Worm (Caenorhabditis elegans): ENCODE measurements around the gene igcm-3.

Gene igcm-3

ce11 chrX:2687174-2687573 is 18.5 kb downstream of the igcm-3 start, which contains the start of gene immt-1:
Gene immt-1 (minus strand): TSS chrX:2687184.
- no peak for TF ChIP-seq R02D3.7 (tag; optimal IDR thresholded peaks at IDR 0.05)
- no peak for TF ChIP-seq nhr-11 (tag; optimal IDR thresholded peaks at IDR 0.05)
- TF ChIP-seq jun-1 (tag; optimal IDR thresholded peaks at IDR 0.05): peak; percentile 20
- peak; percentile 87 for TF ChIP-seq lin-39 (tag; optimal IDR thresholded peaks at IDR 0.05)
- no peak for TF ChIP-seq daf-12 (tag; optimal IDR thresholded peaks at IDR 0.05)
- peak; percentile 72 for TF ChIP-seq lin-15B (tag; optimal IDR thresholded peaks at IDR 0.05)
- no peak for TF ChIP-seq ceh-82 (tag; optimal IDR thresholded peaks at IDR 0.05)
- peak; percentile 85 for TF ChIP-seq nhr-25 (tag; optimal IDR thresholded peaks at IDR 0.05)
- no peak for TF ChIP-seq nhr-77 (tag; optimal IDR thresholded peaks at IDR 0.05)
- TF ChIP-seq nhr-237 (tag; optimal IDR thresholded peaks at IDR 0.05): no peak
- peak; percentile 15 for TF ChIP-seq egl-5 (tag; optimal IDR thresholded peaks at IDR 0.05)
- peak; percentile 85 for TF ChIP-seq snpc-4 (tag; optimal IDR thresholded peaks at IDR 0.05)
- TF ChIP-seq nhr-23 (tag; optimal IDR thresholded peaks at IDR 0.05): peak; percentile 76
- no peak for TF ChIP-seq ceh-9 (tag; optimal IDR thresholded peaks at IDR 0.05)
- TF ChIP-seq fkh-10 (GFP tag; optimal IDR thresholded peaks at IDR 0.05): no peak
- TF ChIP-seq nhr-67 (tag; optimal IDR thresholded peaks at IDR 0.05): no peak
- TF ChIP-seq pqm-1 (tag; optimal IDR thresholded peaks at IDR 0.05): peak; percentile 63
- TF ChIP-seq pha-4 (tag; optimal IDR thresholded peaks at IDR 0.05): peak; percentile 95
- TF ChIP-seq mdl-1 (tag; optimal IDR thresholded peaks at IDR 0.05): no peak
- no peak for TF ChIP-seq nhr-76 (tag; optimal IDR thresholded peaks at IDR 0.05)
- no peak for TF ChIP-seq unc-39 (tag; optimal IDR thresholded peaks at IDR 0.05)
- no peak for TF ChIP-seq aly-2 (tag; optimal IDR thresholded peaks at IDR 0.05)
- TF ChIP-seq nhr-43 (tag; optimal IDR thresholded peaks at IDR 0.05; ENCODE audit: poor library complexity, severe bottlenecking): peak; percentile 35
- no peak for TF ChIP-seq unc-62 (GFP tag; optimal IDR thresholded peaks at IDR 0.05)
- TF ChIP-seq sea-2 (GFP tag; optimal IDR thresholded peaks at IDR 0.05): no peak
- peak; percentile 67 for TF ChIP-seq elt-2 (tag; optimal IDR thresholded peaks at IDR 0.05)
- TF ChIP-seq nfya-1 (tag; optimal IDR thresholded peaks at IDR 0.05; ENCODE audit: insufficient read depth): peak; percentile 82
- peak; percentile 46 for TF ChIP-seq hmg-11 (tag; optimal IDR thresholded peaks at IDR 0.05)
- TF ChIP-seq ceh-28 (tag; optimal IDR thresholded peaks at IDR 0.05): peak; percentile 2

ce11 chrX:2684448-2684847 is 21.2 kb downstream of the igcm-3 start:
- no peak for TF ChIP-seq egl-27 (tag; optimal IDR thresholded peaks at IDR 0.05)
- no peak for TF ChIP-seq zag-1 (tag; optimal IDR thresholded peaks at IDR 0.05)
- no peak for TF ChIP-seq nhr-77 (tag; optimal IDR thresholded peaks at IDR 0.05)
- no peak for TF ChIP-seq ztf-4 (tag; optimal IDR thresholded peaks at IDR 0.05)
- TF ChIP-seq daf-12 (tag; optimal IDR thresholded peaks at IDR 0.05): no peak
- no peak for TF ChIP-seq jun-1 (tag; optimal IDR thresholded peaks at IDR 0.05)
- no peak for TF ChIP-seq snpc-4 (tag; optimal IDR thresholded peaks at IDR 0.05)
- TF ChIP-seq lsy-12 (tag; optimal IDR thresholded peaks at IDR 0.05): no peak
- no peak for TF ChIP-seq skn-1 (tag; optimal IDR thresholded peaks at IDR 0.05)

- TF ChIP-seq nhr-11 (tag; optimal IDR thresholded peaks at IDR 0.05): no peak
- TF ChIP-seq unc-39 (tag; optimal IDR thresholded peaks at IDR 0.05): no peak
- no peak for TF ChIP-seq ama-1 (optimal IDR thresholded peaks at IDR 0.05)
- TF ChIP-seq daf-12 (tag; optimal IDR thresholded peaks at IDR 0.05): no peak
- no peak for TF ChIP-seq tbx-2 (tag; optimal IDR thresholded peaks at IDR 0.05)
- no peak for TF ChIP-seq unc-62 (GFP tag; optimal IDR thresholded peaks at IDR 0.05)
- TF ChIP-seq ceh-28 (tag; optimal IDR thresholded peaks at IDR 0.05): no peak
- no peak for TF ChIP-seq nhr-28 (tag; optimal IDR thresholded peaks at IDR 0.05)
- TF ChIP-seq lin-39 (tag; optimal IDR thresholded peaks at IDR 0.05): no peak
- TF ChIP-seq elt-1 (tag; optimal IDR thresholded peaks at IDR 0.05): no peak
- no peak for TF ChIP-seq nhr-43 (tag; optimal IDR thresholded peaks at IDR 0.05; ENCODE audit: poor library complexity, severe bottlenecking)
Observed at ce11 chrX:2674514-2674913, 31.1 kb downstream of the igcm-3 start.

- TF ChIP-seq tbx-2 (tag; optimal IDR thresholded peaks at IDR 0.05) (no peak), ceh-16 (tag; optimal IDR thresholded peaks at IDR 0.05) (no peak), nhr-11 (tag; optimal IDR thresholded peaks at IDR 0.05) (no peak), nhr-67 (tag; optimal IDR thresholded peaks at IDR 0.05) (no peak), elt-3 (tag; optimal IDR thresholded peaks at IDR 0.05) (no peak), fos-1 (tag; optimal IDR thresholded peaks at IDR 0.05) (no peak), egl-27 (tag; optimal IDR thresholded peaks at IDR 0.05) (no peak), nhr-43 (tag; optimal IDR thresholded peaks at IDR 0.05; ENCODE audit: poor library complexity, severe bottlenecking) (no peak), zag-1 (tag; optimal IDR thresholded peaks at IDR 0.05) (no peak), jun-1 (tag; optimal IDR thresholded peaks at IDR 0.05) (no peak), daf-12 (tag; optimal IDR thresholded peaks at IDR 0.05) (no peak), ceh-28 (tag; optimal IDR thresholded peaks at IDR 0.05) (no peak), eor-1 (tag; optimal IDR thresholded peaks at IDR 0.05) (no peak), snpc-4 (tag; optimal IDR thresholded peaks at IDR 0.05) (no peak)
Observed at ce11 chrX:2673272-2673671, 32.4 kb downstream of the igcm-3 start, which contains the start of gene ser-7. Gene ser-7 (plus strand): TSS chrX:2673572.

Measured in whole organism, L3 larva.